Fruit fly (Drosophila melanogaster): ENCODE measurements around the gene CG5758.
A peak's percentile ranks its signal among the peaks of the same experiment; 100 is the strongest.

The CG5758 gene

DNA sequence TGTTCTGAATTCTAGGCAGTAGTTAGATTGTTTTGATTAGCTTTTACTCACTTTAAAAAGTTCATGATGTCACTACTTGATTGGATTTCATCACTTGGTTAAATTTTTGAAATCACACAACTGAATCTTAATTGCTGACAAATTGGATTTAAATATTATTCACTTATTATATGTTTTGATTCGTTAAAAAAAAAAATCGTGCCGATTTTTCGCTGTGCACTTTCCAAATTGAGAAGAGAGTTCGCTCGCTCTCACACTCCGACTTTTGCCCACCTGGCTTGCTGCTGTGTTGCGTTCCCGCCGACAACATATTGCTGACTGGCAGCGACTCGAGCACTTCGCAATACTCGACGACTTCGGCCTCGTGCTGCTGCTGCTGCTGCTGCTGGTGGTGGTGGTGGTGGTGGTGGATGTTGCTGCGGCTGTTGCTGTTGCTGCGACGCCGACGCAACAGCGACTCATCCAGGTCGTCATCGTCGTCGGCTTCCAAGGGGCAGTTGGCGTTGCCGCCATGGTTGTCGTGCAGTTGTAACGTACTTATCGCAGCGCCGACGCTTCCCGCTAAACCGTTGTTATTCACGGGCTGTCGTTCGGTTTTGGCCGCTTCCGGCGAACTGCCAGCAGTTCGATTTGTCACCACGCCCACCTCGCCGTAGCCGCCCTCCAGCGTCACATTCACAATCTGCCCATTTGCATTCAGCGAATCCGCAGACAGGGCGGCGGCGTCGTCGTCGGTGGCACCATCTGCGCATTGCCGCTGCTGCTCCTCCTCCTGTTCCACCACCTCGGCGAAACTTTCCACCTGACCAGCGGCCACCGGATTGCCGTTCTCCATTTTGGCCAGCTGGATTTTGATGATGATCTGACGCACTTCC is 21.9 kb downstream of the CG5758 start:
- peak; percentile 77 for TF ChIP-seq Smox (GFP tag; optimal IDR thresholded peaks at IDR 0.05)
- TF ChIP-seq Sox102F (GFP tag; optimal IDR thresholded peaks at IDR 0.05), result peak; percentile 78
- TF ChIP-seq CG8319 (GFP tag; optimal IDR thresholded peaks at IDR 0.05), result peak; percentile 51
- TF ChIP-seq CG9139 (GFP tag; optimal IDR thresholded peaks at IDR 0.05), result peak; percentile 48
- peak; percentile 57 for TF ChIP-seq CG10631 (GFP tag; optimal IDR thresholded peaks at IDR 0.05)
- peak; percentile 77 for TF ChIP-seq lz (GFP tag; optimal IDR thresholded peaks at IDR 0.05)
- peak; percentile 51 for TF ChIP-seq Sox15 (GFP tag; optimal IDR thresholded peaks at IDR 0.05)
- peak; percentile 68 for TF ChIP-seq Hr39 (GFP tag; optimal IDR thresholded peaks at IDR 0.05)
- TF ChIP-seq fd59A (GFP tag; optimal IDR thresholded peaks at IDR 0.05), result no peak
- peak; percentile 82 for TF ChIP-seq Hr4 (GFP tag; optimal IDR thresholded peaks at IDR 0.05)
- no peak for TF ChIP-seq CG4318 (GFP tag; optimal IDR thresholded peaks at IDR 0.05)
- peak; percentile 74 for TF ChIP-seq CG6276 (GFP tag; optimal IDR thresholded peaks at IDR 0.05)
- TF ChIP-seq CG11902 (GFP tag; optimal IDR thresholded peaks at IDR 0.05), result peak; percentile 25
- peak; percentile 52 for TF ChIP-seq CG3032 (tag; optimal IDR thresholded peaks at IDR 0.05)
- no peak for TF ChIP-seq fkh (GFP tag; optimal IDR thresholded peaks at IDR 0.05)
- TF ChIP-seq Eip93F (GFP tag; optimal IDR thresholded peaks at IDR 0.05), result no peak
- TF ChIP-seq Hr38 (GFP tag; optimal IDR thresholded peaks at IDR 0.05), result peak; percentile 17
- TF ChIP-seq CG6854 (GFP tag; optimal IDR thresholded peaks at IDR 0.05), result peak; percentile 70
- TF ChIP-seq achi (GFP tag; optimal IDR thresholded peaks at IDR 0.05), result peak; percentile 58
- peak; percentile 63 for TF ChIP-seq Sox14 (GFP tag; optimal IDR thresholded peaks at IDR 0.05)
- peak; percentile 57 for TF ChIP-seq Ets21C (GFP tag; optimal IDR thresholded peaks at IDR 0.05)
- TF ChIP-seq OdsH (GFP tag; optimal IDR thresholded peaks at IDR 0.05), result peak; percentile 80
- peak; percentile 79 for TF ChIP-seq pdm3 (GFP tag; optimal IDR thresholded peaks at IDR 0.05)
- TF ChIP-seq Blimp-1 (GFP tag; optimal IDR thresholded peaks at IDR 0.05), result peak; percentile 39
- peak; percentile 63 for TF ChIP-seq CG8632 (GFP tag; optimal IDR thresholded peaks at IDR 0.05)
- peak; percentile 50 for TF ChIP-seq CG16779 (tag; optimal IDR thresholded peaks at IDR 0.05)
- TF ChIP-seq Met (GFP tag; optimal IDR thresholded peaks at IDR 0.05), result peak; percentile 78
- TF ChIP-seq dsx (GFP tag; optimal IDR thresholded peaks at IDR 0.05; ENCODE audit: poor library complexity, severe bottlenecking), result peak; percentile 63
- TF ChIP-seq CG15336 (GFP tag; IDR thresholded peaks at IDR 0.05), result peak; percentile 82
- peak; percentile 74 for TF ChIP-seq acj6 (GFP tag; optimal IDR thresholded peaks at IDR 0.05)
- peak; percentile 53 for TF ChIP-seq cyc (GFP tag; optimal IDR thresholded peaks at IDR 0.05)
- peak; percentile 64 for TF ChIP-seq CG34406 (GFP tag; optimal IDR thresholded peaks at IDR 0.05)
- TF ChIP-seq CG32006 (GFP tag; optimal IDR thresholded peaks at IDR 0.05), result peak; percentile 87
- no peak; the same call in 1 of the 3 replicates for TF ChIP-seq CG6163 (GFP tag; IDR thresholded peaks at IDR 0.05)
- peak; percentile 84 for TF ChIP-seq CG8119 (GFP tag; IDR thresholded peaks at IDR 0.05)
- peak; percentile 70 for TF ChIP-seq CG6792 (GFP tag; optimal IDR thresholded peaks at IDR 0.05)
- no peak for TF ChIP-seq spab (GFP tag; optimal IDR thresholded peaks at IDR 0.05)
- TF ChIP-seq esn (GFP tag; optimal IDR thresholded peaks at IDR 0.05), result peak; percentile 85
- TF ChIP-seq Ets96B (tag; optimal IDR thresholded peaks at IDR 0.05), result peak; percentile 32
- TF ChIP-seq topi (GFP tag; optimal IDR thresholded peaks at IDR 0.05), result peak; percentile 76
- peak; percentile 78 for TF ChIP-seq eg (GFP tag; IDR thresholded peaks at IDR 0.05)
- peak; percentile 61 for TF ChIP-seq CG11762 (GFP tag; optimal IDR thresholded peaks at IDR 0.05; ENCODE audit: insufficient read depth)
- TF ChIP-seq Gug (GFP tag; IDR thresholded peaks at IDR 0.05), result peak; percentile 50; the same call in 1 of the 2 replicates
- TF ChIP-seq dac (GFP tag; optimal IDR thresholded peaks at IDR 0.05), result peak; percentile 43
- TF ChIP-seq fd85E (GFP tag; optimal IDR thresholded peaks at IDR 0.05), result peak; percentile 20
- TF ChIP-seq CG31627 (GFP tag; optimal IDR thresholded peaks at IDR 0.05), result peak; percentile 70
- peak; percentile 80 for TF ChIP-seq CG3919 (GFP tag; optimal IDR thresholded peaks at IDR 0.05)
- TF ChIP-seq CG7368 (GFP tag; optimal IDR thresholded peaks at IDR 0.05), result peak; percentile 44
- peak; percentile 40 for TF ChIP-seq CG1621 (tag; optimal IDR thresholded peaks at IDR 0.05)
- TF ChIP-seq CG10669 (GFP tag; optimal IDR thresholded peaks at IDR 0.05), result peak; percentile 57

Data from whole organism, prepupa.